Worm (Caenorhabditis elegans) whole organism, L4 larva: ENCODE data around the gene vit-4.

ENCODE experiments used
- F37D6.2 ChIP-seq: sonication (generic microtip); optimal IDR thresholded peaks from 2 replicates; lab custom pipeline; 2016; ENCODE audit warnings: mild to moderate bottlenecking, missing genetic modification characterization, missing compliant biosample characterization
- F44E2.7 ChIP-seq: fragments of 200-800 bp; sonication (Bioruptor generic); IDR thresholded peaks from 2 replicates; pipeline ENCODE4 v2.1.2; 2022; ENCODE audit warnings: missing genetic modification characterization, missing compliant biosample characterization
- R02D3.7 ChIP-seq: fragments of 150-350 bp; sonication (generic microtip); optimal IDR thresholded peaks from 3 replicates; lab custom pipeline; 2014; ENCODE audit warnings: missing biosample characterization, missing genetic modification characterization
- T20F7.1 ChIP-seq: fragments of 200-800 bp; sonication (Bioruptor generic); optimal IDR thresholded peaks from 2 replicates; lab custom pipeline; 2018; ENCODE audit warnings: mild to moderate bottlenecking, missing genetic modification characterization, missing compliant biosample characterization
- T26A8.4 ChIP-seq: fragments of 200-800 bp; sonication (Bioruptor generic); IDR thresholded peaks from 2 replicates; pipeline ENCODE4 v1.3.6; 2022; ENCODE audit warnings: missing genetic modification characterization, missing compliant biosample characterization
- ZK546.5 ChIP-seq, 2 experiments: sonication (generic microtip); optimal IDR thresholded peaks; 2 replicates each; lab custom pipeline; 2017; ENCODE audit warnings: missing biosample characterization in 2 of 2, missing genetic modification characterization in 2 of 2
- aha-1 ChIP-seq: fragments of 150-350 bp; peaks from one replicate; lab custom pipeline; 2014; ENCODE audit warnings: missing biosample characterization, missing genetic modification characterization
- aly-2 ChIP-seq: sonication (generic microtip); optimal IDR thresholded peaks from 2 replicates; lab custom pipeline; 2018; ENCODE audit warnings: missing biosample characterization, missing genetic modification characterization
- ama-1 ChIP-seq: fragments of 150-350 bp; optimal IDR thresholded peaks from 2 replicates; lab custom pipeline; 2014; ENCODE audit warnings: inconsistent platforms, mixed read lengths
- ceh-20 ChIP-seq: fragments of 200-800 bp; sonication (Bioruptor generic); IDR thresholded peaks from 2 replicates; pipeline ENCODE4 v1.3.6; 2022; ENCODE audit warnings: missing genetic modification reagents, missing genetic modification characterization, missing compliant biosample characterization
- ceh-32 ChIP-seq: sonication (generic microtip); optimal IDR thresholded peaks from 2 replicates; lab custom pipeline; 2016; ENCODE audit warnings: mild to moderate bottlenecking, missing genetic modification characterization, missing compliant biosample characterization; ENCODE audit not compliant: poor library complexity
- cey-2 ChIP-seq: sonication (generic microtip); optimal IDR thresholded peaks from 3 replicates; lab custom pipeline; 2017; ENCODE audit warnings: missing genetic modification characterization, mild to moderate bottlenecking, missing compliant biosample characterization, antibody characterized with exemption, borderline replicate concordance; ENCODE audit not compliant: insufficient read depth
- daf-16 ChIP-seq, 3 experiments: sonication (generic microtip); optimal IDR thresholded peaks; 2 replicates each; lab custom pipeline; 2016 to 2017; ENCODE audit warnings: missing genetic modification characterization in 3 of 3, missing genetic modification reagents in 3 of 3, mild to moderate bottlenecking in 2 of 3, missing compliant biosample characterization in 2 of 3, missing biosample characterization in 1 of 3, moderate library complexity in 1 of 3
- daf-19 ChIP-seq: fragments of 200-800 bp; sonication (Bioruptor generic); conservative IDR thresholded peaks from 2 replicates; pipeline ENCODE4 v1.3.6; 2022; ENCODE audit warnings: missing genetic modification characterization, missing compliant biosample characterization
- dmd-6 ChIP-seq: fragments of 200-800 bp; sonication (Bioruptor generic); IDR thresholded peaks from 2 replicates; pipeline ENCODE4 v1.3.6; 2022; ENCODE audit warnings: missing genetic modification reagents, missing genetic modification characterization, missing compliant biosample characterization
- dmd-9 ChIP-seq: fragments of 200-800 bp; sonication (Bioruptor generic); IDR thresholded peaks from 2 replicates; pipeline ENCODE4 v1.3.6; 2022; ENCODE audit warnings: missing genetic modification reagents, missing genetic modification characterization, missing compliant biosample characterization
- duxl-1 ChIP-seq: sonication (generic microtip); optimal IDR thresholded peaks from 2 replicates; lab custom pipeline; 2016; ENCODE audit warnings: mild to moderate bottlenecking, missing genetic modification characterization, moderate library complexity, missing compliant biosample characterization; ENCODE audit not compliant: poor library complexity
- dve-1 ChIP-seq: sonication (generic microtip); optimal IDR thresholded peaks from 2 replicates; lab custom pipeline; 2017; ENCODE audit warnings: antibody characterized with exemption, mild to moderate bottlenecking, missing genetic modification characterization, missing compliant biosample characterization; ENCODE audit not compliant: insufficient read depth
- egl-27 ChIP-seq: sonication (generic microtip); optimal IDR thresholded peaks from 3 replicates; lab custom pipeline; 2017; ENCODE audit warnings: missing biosample characterization, missing genetic modification reagents, missing genetic modification characterization
- egl-43 ChIP-seq: fragments of 200-800 bp; sonication (Bioruptor generic); IDR thresholded peaks from 2 replicates; pipeline ENCODE4 v1.3.6; 2022; ENCODE audit warnings: missing genetic modification reagents, missing genetic modification characterization, missing compliant biosample characterization
- fkh-10 ChIP-seq: fragments of 150-350 bp; optimal IDR thresholded peaks from 2 replicates; lab custom pipeline; 2014; ENCODE audit warnings: missing biosample characterization, missing genetic modification reagents, missing genetic modification characterization
- fos-1 ChIP-seq: fragments of 150-350 bp; optimal IDR thresholded peaks from 2 replicates; lab custom pipeline; 2014; ENCODE audit warnings: missing biosample characterization, missing genetic modification characterization
- hlh-11 ChIP-seq: fragments of 200-800 bp; sonication (Bioruptor generic); optimal IDR thresholded peaks from 2 replicates; lab custom pipeline; 2018; ENCODE audit warnings: mild to moderate bottlenecking, missing genetic modification characterization, missing compliant biosample characterization
- hmg-1.1 ChIP-seq: fragments of 200-800 bp; sonication (Bioruptor generic); IDR thresholded peaks from 2 replicates; pipeline ENCODE4 v1.3.6; 2022; ENCODE audit warnings: missing genetic modification reagents, missing genetic modification characterization, missing compliant biosample characterization
- jun-1 ChIP-seq: fragments of 150-350 bp; optimal IDR thresholded peaks from 2 replicates; lab custom pipeline; 2014; ENCODE audit warnings: missing biosample characterization, missing genetic modification reagents, missing genetic modification characterization
- lim-7 ChIP-seq: fragments of 200-800 bp; sonication (Bioruptor generic); IDR thresholded peaks from 2 replicates; pipeline ENCODE4 v1.3.6; 2022; ENCODE audit warnings: missing genetic modification characterization, missing compliant biosample characterization
- lsy-2 ChIP-seq, 2 experiments: fragments of 150-350 bp in 1 of 2; sonication (generic microtip) in 1 of 2; optimal IDR thresholded peaks; 2 replicates each; lab custom pipeline; 2014 to 2017; ENCODE audit warnings: missing biosample characterization in 2 of 2, missing genetic modification characterization in 2 of 2
- mep-1 ChIP-seq: fragments of 150-350 bp; sonication (generic microtip); optimal IDR thresholded peaks from 3 replicates; lab custom pipeline; 2014; ENCODE audit warnings: missing biosample characterization, missing genetic modification characterization
- mes-2 ChIP-seq: sonication (generic microtip); optimal IDR thresholded peaks from 2 replicates; lab custom pipeline; 2016; ENCODE audit warnings: missing genotype, mild to moderate bottlenecking, missing genetic modification characterization, missing compliant biosample characterization; ENCODE audit not compliant: poor library complexity, severe bottlenecking
- mxl-2 ChIP-seq: fragments of 200-800 bp; sonication (Bioruptor generic); conservative IDR thresholded peaks from 2 replicates; pipeline ENCODE4 v1.3.6; 2022; ENCODE audit warnings: missing genetic modification reagents, missing genetic modification characterization, missing compliant biosample characterization
- nhr-11 ChIP-seq: fragments of 150-350 bp; optimal IDR thresholded peaks from 2 replicates; lab custom pipeline; 2014; ENCODE audit warnings: missing biosample characterization, missing genetic modification characterization
- nhr-28 ChIP-seq: fragments of 150-350 bp; optimal IDR thresholded peaks from 2 replicates; lab custom pipeline; 2014; ENCODE audit warnings: missing biosample characterization, missing genetic modification characterization
- nhr-48 ChIP-seq: sonication (generic microtip); optimal IDR thresholded peaks from 2 replicates; lab custom pipeline; 2016; ENCODE audit warnings: mild to moderate bottlenecking, missing genetic modification characterization, missing compliant biosample characterization
- nhr-6 ChIP-seq: fragments of 150-350 bp; optimal IDR thresholded peaks from 2 replicates; lab custom pipeline; 2014; ENCODE audit warnings: missing biosample characterization, missing genetic modification characterization
- nhr-77 ChIP-seq: fragments of 150-350 bp; optimal IDR thresholded peaks from 2 replicates; lab custom pipeline; 2014; ENCODE audit warnings: missing biosample characterization, missing genetic modification characterization
- pha-4 ChIP-seq, 2 experiments: fragments of 150-350 bp in 1 of 2; fragments of 200-800 bp in 1 of 2; sonication (Bioruptor generic) in 1 of 2; IDR thresholded peaks in 1 of 2; optimal IDR thresholded peaks in 1 of 2; 2 replicates each; pipeline versions ENCODE4 v1.3.6 to Lab custom; 2014 to 2022; ENCODE audit warnings: missing genetic modification characterization in 2 of 2, missing genetic modification reagents in 2 of 2, missing biosample characterization in 1 of 2, missing compliant biosample characterization in 1 of 2
- php-3 ChIP-seq: fragments of 200-800 bp; sonication (Bioruptor generic); IDR thresholded peaks from 2 replicates; pipeline ENCODE4 v1.3.6; 2022; ENCODE audit warnings: missing genetic modification reagents, missing genetic modification characterization, missing compliant biosample characterization
- pqm-1 ChIP-seq: sonication (generic microtip); optimal IDR thresholded peaks from 2 replicates; lab custom pipeline; 2017; ENCODE audit warnings: missing biosample characterization, missing genetic modification characterization
- sdz-12 ChIP-seq: fragments of 200-800 bp; sonication (Bioruptor generic); optimal IDR thresholded peaks from 2 replicates; lab custom pipeline; 2018; ENCODE audit warnings: mild to moderate bottlenecking, missing genetic modification characterization, missing compliant biosample characterization
- spr-3 ChIP-seq: fragments of 200-800 bp; sonication (Bioruptor generic); optimal IDR thresholded peaks from 2 replicates; lab custom pipeline; 2018; ENCODE audit warnings: mild to moderate bottlenecking, missing genetic modification characterization, missing compliant biosample characterization
- tra-1 ChIP-seq: fragments of 200-800 bp; sonication (Bioruptor generic); IDR thresholded peaks from 2 replicates; pipeline ENCODE4 v1.3.6; 2022; ENCODE audit warnings: missing genetic modification reagents, missing genetic modification characterization, missing compliant biosample characterization
- unc-39 ChIP-seq: sonication (generic microtip); optimal IDR thresholded peaks from 2 replicates; lab custom pipeline; 2017; ENCODE audit warnings: missing biosample characterization, missing genetic modification characterization
- zag-1 ChIP-seq: fragments of 150-350 bp; optimal IDR thresholded peaks from 2 replicates; lab custom pipeline; 2014; ENCODE audit warnings: missing biosample characterization, missing genetic modification characterization
- zfp-2 ChIP-seq: sonication (generic microtip); optimal IDR thresholded peaks from 2 replicates; lab custom pipeline; 2016; ENCODE audit warnings: mild to moderate bottlenecking, missing genetic modification characterization, missing compliant biosample characterization
- zfp-3 ChIP-seq: fragments of 200-800 bp; sonication (Bioruptor generic); conservative IDR thresholded peaks from 2 replicates; pipeline ENCODE4 v1.3.6; 2022; ENCODE audit warnings: missing genetic modification reagents, missing genetic modification characterization, missing compliant biosample characterization
- zip-11 ChIP-seq: fragments of 200-800 bp; sonication (Bioruptor generic); IDR thresholded peaks from 2 replicates; pipeline ENCODE4 v1.3.6; 2022; ENCODE audit warnings: missing genetic modification characterization, missing compliant biosample characterization
- ztf-11 ChIP-seq: fragments of 150-350 bp; optimal IDR thresholded peaks from 2 replicates; lab custom pipeline; 2014; ENCODE audit warnings: missing biosample characterization, missing genetic modification characterization
- ztf-7 ChIP-seq: fragments of 150-350 bp; optimal IDR thresholded peaks from 2 replicates; lab custom pipeline; 2014; ENCODE audit warnings: missing biosample characterization, missing genetic modification characterization

Gene vit-4

ce11 chrX:3581813-3582212 lies 18.0 kb upstream of the vit-4 start:
- TF ChIP-seq dmd-9 (GFP tag; lab: Robert Waterston, UW) (no peak), nhr-11 (tag; lab: Kevin White, UChicago) (no peak), duxl-1 (tag; lab: Kevin White, UChicago) (no peak), sdz-12 (GFP tag; lab: Kevin White, UChicago) (no peak), hmg-1.1 (GFP tag; lab: Robert Waterston, UW) (no peak), aha-1 (tag; lab: Kevin White, UChicago) (no peak), ceh-20 (no peak), ceh-32 (tag; lab: Kevin White, UChicago) (no peak), pha-4 (GFP tag; IDR thresholded peaks at IDR 0.05; lab: Robert Waterston, UW) (no peak), pha-4 (tag; optimal IDR thresholded peaks at IDR 0.05; lab: Kevin White, UChicago) (no peak), daf-16 (GFP tag; optimal IDR thresholded peaks at IDR 0.05; lab: Kevin White, UChicago) (no peak), daf-16 (tag; optimal IDR thresholded peaks at IDR 0.05; lab: Kevin White, UChicago) (no peak), nhr-6 (no peak), nhr-48 (tag; lab: Kevin White, UChicago) (no peak), pqm-1 (tag; lab: Kevin White, UChicago) (no peak), zag-1 (no peak), T26A8.4 (GFP tag; lab: Robert Waterston, UW) (no peak), zfp-3 (GFP tag; lab: Robert Waterston, UW) (no peak)

ce11 chrX:3576239-3576638 lies 12.5 kb upstream of the vit-4 start, which contains the start of gene ckc-1:
TSS of gene ckc-1 (plus strand) at chrX:3576606.
- TF ChIP-seq nhr-48 (tag; lab: Kevin White, UChicago), result peak; percentile 47
- no peak for TF ChIP-seq mes-2 (tag; lab: Kevin White, UChicago)
- no peak for TF ChIP-seq lsy-2 (tag; optimal IDR thresholded peaks at IDR 0.05; lab: Kevin White, UChicago)
- TF ChIP-seq ztf-11 (tag; lab: Kevin White, UChicago), result no peak
- TF ChIP-seq spr-3 (GFP tag; lab: Kevin White, UChicago), result no peak
- TF ChIP-seq php-3 (GFP tag; lab: Robert Waterston, UW), result peak; percentile 85
- no peak for TF ChIP-seq aha-1 (tag; lab: Kevin White, UChicago)
- no peak for TF ChIP-seq sdz-12 (GFP tag; lab: Kevin White, UChicago)
- no peak for TF ChIP-seq R02D3.7 (tag; lab: Kevin White, UChicago)
- no peak for TF ChIP-seq ceh-20
- TF ChIP-seq dmd-6, result peak; percentile 87
- no peak for TF ChIP-seq ama-1 (lab: Kevin White, UChicago)
- no peak for TF ChIP-seq mxl-2 (GFP tag; lab: Robert Waterston, UW)
- peak; percentile 98 for TF ChIP-seq pqm-1 (tag; lab: Kevin White, UChicago)
- no peak for TF ChIP-seq F44E2.7 (GFP tag; lab: Robert Waterston, UW)
- peak; percentile 91 for TF ChIP-seq dve-1
- TF ChIP-seq daf-19 (GFP tag; lab: Robert Waterston, UW), result no peak
- no peak for TF ChIP-seq zip-11
- no peak for TF ChIP-seq F37D6.2 (tag; lab: Kevin White, UChicago)
- TF ChIP-seq egl-27 (tag; lab: Kevin White, UChicago), result no peak
- TF ChIP-seq lim-7 (GFP tag; lab: Robert Waterston, UW), result no peak
- peak; percentile 83 for TF ChIP-seq nhr-77 (tag; lab: Kevin White, UChicago)
- TF ChIP-seq aly-2 (tag; lab: Kevin White, UChicago), result no peak
- TF ChIP-seq egl-43, result no peak
- TF ChIP-seq ceh-32 (tag; lab: Kevin White, UChicago), result no peak
- no peak for TF ChIP-seq unc-39 (tag; lab: Kevin White, UChicago)
- TF ChIP-seq mep-1 (tag; lab: Kevin White, UChicago), result peak; percentile 22
- peak; percentile 39 for TF ChIP-seq T20F7.1 (GFP tag; lab: Kevin White, UChicago)
- TF ChIP-seq fkh-10 (GFP tag; lab: Kevin White, UChicago), result no peak
- no peak for TF ChIP-seq cey-2 (tag; lab: Kevin White, UChicago)
- TF ChIP-seq daf-16 (GFP tag; optimal IDR thresholded peaks at IDR 0.05; lab: Kevin White, UChicago), result peak in 1 of 2 experiments; percentile 39
- TF ChIP-seq daf-16 (tag; optimal IDR thresholded peaks at IDR 0.05; lab: Kevin White, UChicago), result peak; percentile 96
- no peak for TF ChIP-seq fos-1 (tag; lab: Kevin White, UChicago)
- TF ChIP-seq ZK546.5 (tag; optimal IDR thresholded peaks at IDR 0.05; lab: Kevin White, UChicago), result no peak
- TF ChIP-seq tra-1 (GFP tag; lab: Robert Waterston, UW), result peak; percentile 75
- peak; percentile 89 for TF ChIP-seq nhr-28 (tag; lab: Kevin White, UChicago)
- TF ChIP-seq jun-1 (tag; lab: Kevin White, UChicago), result no peak
- peak; percentile 8 for TF ChIP-seq ztf-7
- TF ChIP-seq zfp-2, result no peak
- TF ChIP-seq hlh-11 (tag; lab: Kevin White, UChicago), result peak; percentile 82
